Fruit fly (Drosophila melanogaster): ENCODE data around the gene GMF.

DNA sequence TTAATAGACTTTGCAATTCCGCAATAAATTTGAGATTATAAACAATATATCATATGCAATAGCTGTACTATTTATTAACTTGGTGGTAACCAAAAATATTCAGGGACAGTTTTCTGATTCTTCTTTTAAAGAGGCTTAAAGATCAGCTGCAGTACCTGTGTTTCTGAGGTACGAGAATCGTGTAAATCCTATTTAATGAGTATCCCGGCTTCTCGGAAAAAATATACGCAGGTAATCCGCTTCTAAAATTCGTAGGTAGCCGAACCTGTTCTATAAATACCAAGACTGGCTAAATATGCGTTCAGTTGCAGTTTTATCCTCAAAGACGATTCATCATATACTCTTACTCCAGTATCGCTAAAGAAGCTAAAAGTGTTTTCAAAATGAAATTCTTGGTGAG, 26.9 kb upstream of the GMF start, which contains the start of gene CG4440:
- TF ChIP-seq CG18262 (tag; optimal IDR thresholded peaks at IDR 0.05), result no peak
- no peak for TF ChIP-seq MTF-1 (GFP tag; optimal IDR thresholded peaks at IDR 0.05; ENCODE audit: borderline replicate concordance)
- TF ChIP-seq CG9797 (GFP tag; optimal IDR thresholded peaks at IDR 0.05), result no peak
- no peak for TF ChIP-seq CG30431 (GFP tag; optimal IDR thresholded peaks at IDR 0.05)

Measured in whole organism, embryonic.